Fruit fly (Drosophila melanogaster) whole organism, wandering third instar larva: ENCODE measurements around the gene Npc1b.
A peak's percentile ranks its signal among the peaks of the same experiment; 100 is the strongest.

Experiments used
- Abd-B ChIP-seq: fragments of >200 bp; optimal IDR thresholded peaks from 2 replicates; lab custom pipeline; 2017; ENCODE audit warnings: missing biosample characterization, missing genetic modification characterization
- CG32264 ChIP-seq: fragments of 200-800 bp; sonication (Bioruptor generic); optimal IDR thresholded peaks from 2 replicates; lab custom pipeline; 2016; ENCODE audit warnings: missing biosample characterization, missing genetic modification characterization
- CrebA ChIP-seq: fragments of 200-800 bp; sonication (Bioruptor generic); optimal IDR thresholded peaks from 2 replicates; lab custom pipeline; 2016; ENCODE audit warnings: missing biosample characterization, mild to moderate bottlenecking, missing genetic modification characterization, borderline replicate concordance
- Dfd ChIP-seq: fragments of >200 bp; optimal IDR thresholded peaks from 2 replicates; lab custom pipeline; 2017; ENCODE audit warnings: missing biosample characterization, missing genetic modification characterization
- Dif ChIP-seq: fragments of 200-275, 200-300 bp; sonication (Bioruptor generic); optimal IDR thresholded peaks from 2 replicates; lab custom pipeline; 2018; ENCODE audit warnings: missing biosample characterization, missing genetic modification characterization; ENCODE audit not compliant: partially characterized antibody
- GATAd ChIP-seq: sonication (Bioruptor generic); optimal IDR thresholded peaks from 2 replicates; lab custom pipeline; 2016; ENCODE audit warnings: missing biosample characterization, missing genetic modification characterization
- HLH106 ChIP-seq: fragments of 200-800 bp; optimal IDR thresholded peaks from 3 replicates; lab custom pipeline; 2019; ENCODE audit warnings: missing biosample characterization, mild to moderate bottlenecking, missing genetic modification characterization, moderate library complexity
- Hnf4 ChIP-seq: fragments of 200-800 bp; sonication (Bioruptor generic); optimal IDR thresholded peaks from 2 replicates; lab custom pipeline; 2016; ENCODE audit warnings: missing biosample characterization, mild to moderate bottlenecking, missing genetic modification characterization
- Hr78 ChIP-seq: fragments of >200 bp; optimal IDR thresholded peaks from 2 replicates; lab custom pipeline; 2017; ENCODE audit warnings: missing biosample characterization, missing genetic modification characterization
- Hr83 ChIP-seq: fragments of 200-300 bp; sonication (Bioruptor generic); optimal IDR thresholded peaks from 2 replicates; lab custom pipeline; 2016; ENCODE audit warnings: missing biosample characterization, mild to moderate bottlenecking, missing genetic modification characterization, moderate library complexity; ENCODE audit not compliant: poor library complexity, severe bottlenecking
- Jra ChIP-seq: sonication (Bioruptor generic); optimal IDR thresholded peaks from 2 replicates; lab custom pipeline; 2016; ENCODE audit warnings: missing biosample characterization, missing genetic modification characterization
- Mio ChIP-seq: sonication (Bioruptor generic); optimal IDR thresholded peaks from 2 replicates; lab custom pipeline; 2016; ENCODE audit warnings: missing biosample characterization, missing genetic modification characterization
- Myc ChIP-seq: fragments of >200 bp; optimal IDR thresholded peaks from 2 replicates; lab custom pipeline; 2017
- N ChIP-seq: fragments of >200 bp; optimal IDR thresholded peaks from 2 replicates; lab custom pipeline; 2018; ENCODE audit warnings: missing biosample characterization, missing external identifiers, missing genetic modification characterization
- Rel ChIP-seq, 2 experiments: fragments of 200-800 bp; sonication (Bioruptor generic) in 1 of 2; optimal IDR thresholded peaks; 2 replicates in 1 of 2; 3 replicates in 1 of 2; lab custom pipeline; 2016 to 2019; ENCODE audit warnings: mild to moderate bottlenecking in 2 of 2, missing biosample characterization in 2 of 2, missing genetic modification characterization in 2 of 2, moderate library complexity in 1 of 2
- Sp1 ChIP-seq: fragments of 200-800 bp; sonication (Bioruptor generic); optimal IDR thresholded peaks from 3 replicates; lab custom pipeline; 2019; ENCODE audit warnings: missing biosample characterization, mild to moderate bottlenecking, missing genetic modification characterization, moderate library complexity
- Vsx2 ChIP-seq: fragments of 200-300, 225-300 bp; sonication (Bioruptor generic); optimal IDR thresholded peaks from 2 replicates; lab custom pipeline; 2018; ENCODE audit warnings: missing biosample characterization, missing genetic modification characterization; ENCODE audit not compliant: partially characterized antibody
- br ChIP-seq: fragments of 200-800 bp; sonication (Bioruptor generic); optimal IDR thresholded peaks from 2 replicates; lab custom pipeline; 2016; ENCODE audit warnings: missing biosample characterization, missing genetic modification characterization
- brk ChIP-seq: fragments of 200-800 bp; sonication (Bioruptor generic); optimal IDR thresholded peaks from 2 replicates; lab custom pipeline; 2016; ENCODE audit warnings: missing biosample characterization, mild to moderate bottlenecking, missing genetic modification characterization
- dl ChIP-seq, 2 experiments: fragments of 175-275, 200-275 bp in 1 of 2; fragments of 200-275 bp in 1 of 2; sonication (Bioruptor generic); optimal IDR thresholded peaks; lab custom pipeline; 2018; ENCODE audit warnings: mild to moderate bottlenecking in 2 of 2, missing biosample characterization in 2 of 2, missing genetic modification characterization in 2 of 2, moderate library complexity in 2 of 2; ENCODE audit not compliant: partially characterized antibody in 2 of 2, insufficient read depth in 1 of 2
- dsf ChIP-seq: sonication (Bioruptor generic); optimal IDR thresholded peaks from 2 replicates; lab custom pipeline; 2016; ENCODE audit warnings: missing biosample characterization, missing genetic modification characterization, borderline replicate concordance
- ey ChIP-seq: fragments of 200-800 bp; sonication (Bioruptor generic); optimal IDR thresholded peaks from 2 replicates; lab custom pipeline; 2016; ENCODE audit warnings: missing biosample characterization, missing genetic modification characterization
- foxo ChIP-seq, 2 experiments: fragments of 200-800 bp; sonication (Bioruptor generic); optimal IDR thresholded peaks; 2 replicates in 1 of 2; 3 replicates in 1 of 2; lab custom pipeline; 2016 to 2017; ENCODE audit warnings: missing biosample characterization in 2 of 2, missing genetic modification characterization in 2 of 2
- fru ChIP-seq: fragments of 200-800 bp; sonication (Bioruptor generic); optimal IDR thresholded peaks from 3 replicates; lab custom pipeline; 2016; ENCODE audit warnings: missing biosample characterization, mild to moderate bottlenecking, missing genetic modification characterization
- h ChIP-seq: fragments of 200-800 bp; sonication (Bioruptor generic); optimal IDR thresholded peaks from 3 replicates; lab custom pipeline; 2016; ENCODE audit warnings: missing biosample characterization, mild to moderate bottlenecking, missing genetic modification characterization
- lola ChIP-seq: fragments of >200 bp; optimal IDR thresholded peaks from 2 replicates; lab custom pipeline; 2017; ENCODE audit warnings: missing biosample characterization, missing genetic modification characterization
- pan ChIP-seq: fragments of >200 bp; optimal IDR thresholded peaks from 2 replicates; lab custom pipeline; 2017
- psq ChIP-seq: fragments of 200-800 bp; sonication (Bioruptor generic); optimal IDR thresholded peaks from 3 replicates; lab custom pipeline; 2017; ENCODE audit warnings: missing biosample characterization, mild to moderate bottlenecking, missing genetic modification characterization, moderate library complexity
- rgr ChIP-seq: fragments of 200-800 bp; sonication (Bioruptor generic); optimal IDR thresholded peaks from 3 replicates; lab custom pipeline; 2016; ENCODE audit warnings: missing biosample characterization, mild to moderate bottlenecking, missing genetic modification characterization
- sage ChIP-seq: fragments of 200-800 bp; sonication (Bioruptor generic); optimal IDR thresholded peaks from 2 replicates; lab custom pipeline; 2016; ENCODE audit warnings: missing biosample characterization, mild to moderate bottlenecking, missing genetic modification characterization
- sv ChIP-seq: fragments of 200-800 bp; sonication (Bioruptor generic); optimal IDR thresholded peaks from 3 replicates; lab custom pipeline; 2016; ENCODE audit warnings: missing biosample characterization, missing genetic modification characterization
- usp ChIP-seq: fragments of >200 bp; optimal IDR thresholded peaks from 2 replicates; lab custom pipeline; 2017; ENCODE audit warnings: missing biosample characterization, missing genetic modification characterization
- woc ChIP-seq: sonication (Bioruptor generic); optimal IDR thresholded peaks from 2 replicates; lab custom pipeline; 2016; ENCODE audit warnings: missing biosample characterization, mild to moderate bottlenecking, missing genetic modification characterization

Npc1b gene

dm6 chrX:20934530-20934929, at the start of gene Npc1b:
Npc1b (plus strand) TSS chrX:20934869.
- TF ChIP-seq N: no peak
- TF ChIP-seq Rel (GFP tag; optimal IDR thresholded peaks at IDR 0.05; lab: Kevin White, UChicago): no peak
- TF ChIP-seq Rel (tag; optimal IDR thresholded peaks at IDR 0.05; lab: Kevin White, UChicago): peak; percentile 85
- TF ChIP-seq CG32264 (GFP tag; lab: Kevin White, UChicago): no peak
- no peak for TF ChIP-seq Sp1 (GFP tag; lab: Kevin White, UChicago)
- no peak for TF ChIP-seq Dfd (GFP tag; lab: Kevin White, UChicago)
- TF ChIP-seq HLH106 (tag; lab: Kevin White, UChicago): no peak
- no peak for TF ChIP-seq lola (GFP tag; lab: Kevin White, UChicago)
- peak; percentile 13 for TF ChIP-seq h (GFP tag; lab: Kevin White, UChicago)
- TF ChIP-seq, all 38 proteins: peak for 2

dm6 chrX:20916436-20916835, 18.2 kb upstream of the Npc1b start:
- TF ChIP-seq Hr83 (GFP tag; lab: Kevin White, UChicago) (no peak), brk (GFP tag; lab: Kevin White, UChicago) (no peak), sage (GFP tag; lab: Kevin White, UChicago) (no peak), HLH106 (tag; lab: Kevin White, UChicago) (no peak), Rel (GFP tag; optimal IDR thresholded peaks at IDR 0.05; lab: Kevin White, UChicago) (no peak), Rel (tag; optimal IDR thresholded peaks at IDR 0.05; lab: Kevin White, UChicago) (no peak), pan (lab: Kevin White, UChicago) (no peak), Abd-B (GFP tag; lab: Kevin White, UChicago) (no peak), usp (GFP tag; lab: Kevin White, UChicago) (no peak)

- TF ChIP-seq Jra (GFP tag; lab: Kevin White, UChicago): no peak
- no peak for TF ChIP-seq rgr (GFP tag; lab: Kevin White, UChicago)
- TF ChIP-seq N: no peak
- no peak for TF ChIP-seq sv (GFP tag; lab: Kevin White, UChicago)
- TF ChIP-seq HLH106 (tag; lab: Kevin White, UChicago): no peak
- TF ChIP-seq Hr78 (GFP tag; lab: Kevin White, UChicago): no peak
- TF ChIP-seq fru: no peak
- no peak for TF ChIP-seq dl (GFP tag; optimal IDR thresholded peaks at IDR 0.05; lab: Kevin White, UChicago; ENCODE audit: insufficient read depth in 1 of 2, partially characterized antibody in 2 of 2)
- no peak for TF ChIP-seq br (GFP tag; lab: Kevin White, UChicago)
- no peak for TF ChIP-seq Hnf4
- TF ChIP-seq sage (GFP tag; lab: Kevin White, UChicago): no peak
- TF ChIP-seq Mio: no peak
- TF ChIP-seq foxo (GFP tag; optimal IDR thresholded peaks at IDR 0.05; lab: Kevin White, UChicago): no peak
- TF ChIP-seq psq: no peak
- TF ChIP-seq Myc (lab: Kevin White, UChicago): no peak
Measured at dm6 chrX:20923787-20924186, 10.9 kb upstream of the Npc1b start.

dm6 chrX:20924951-20925350, 9.7 kb upstream of the Npc1b start:
- TF ChIP-seq Dif (GFP tag; lab: Kevin White, UChicago): no peak
- TF ChIP-seq, all 38 proteins: peak for 0

dm6 chrX:20925858-20926257, 8.8 kb upstream of the Npc1b start:
- TF ChIP-seq Hr83 (GFP tag; lab: Kevin White, UChicago) (no peak), rgr (GFP tag; lab: Kevin White, UChicago) (no peak), Myc (lab: Kevin White, UChicago) (no peak), fru (no peak), CrebA (GFP tag; lab: Kevin White, UChicago) (no peak), Vsx2 (no peak), HLH106 (tag; lab: Kevin White, UChicago) (no peak), GATAd (GFP tag; lab: Kevin White, UChicago) (no peak), dsf (GFP tag; lab: Kevin White, UChicago) (no peak), sv (GFP tag; lab: Kevin White, UChicago) (no peak), ey (GFP tag; lab: Kevin White, UChicago) (no peak), foxo (GFP tag; optimal IDR thresholded peaks at IDR 0.05; lab: Kevin White, UChicago) (no peak), dl (GFP tag; optimal IDR thresholded peaks at IDR 0.05; lab: Kevin White, UChicago; ENCODE audit: insufficient read depth in 1 of 2, partially characterized antibody in 2 of 2) (no peak), CG32264 (GFP tag; lab: Kevin White, UChicago) (no peak), Dfd (GFP tag; lab: Kevin White, UChicago) (no peak), Abd-B (GFP tag; lab: Kevin White, UChicago) (no peak), woc (no peak), sage (GFP tag; lab: Kevin White, UChicago) (no peak)
